Fruit fly (Drosophila melanogaster) S2 (cell line): Measurements from ENCODE around the gene ctp.

Experiments
- CG8478 ChIP-seq: fragments of >200 bp; optimal IDR thresholded peaks from 2 replicates; lab custom pipeline; 2018
- CTCF ChIP-seq, 2 experiments: fragments of >200 bp; optimal IDR thresholded peaks; 2 replicates each; lab custom pipeline; 2018

DNA sequence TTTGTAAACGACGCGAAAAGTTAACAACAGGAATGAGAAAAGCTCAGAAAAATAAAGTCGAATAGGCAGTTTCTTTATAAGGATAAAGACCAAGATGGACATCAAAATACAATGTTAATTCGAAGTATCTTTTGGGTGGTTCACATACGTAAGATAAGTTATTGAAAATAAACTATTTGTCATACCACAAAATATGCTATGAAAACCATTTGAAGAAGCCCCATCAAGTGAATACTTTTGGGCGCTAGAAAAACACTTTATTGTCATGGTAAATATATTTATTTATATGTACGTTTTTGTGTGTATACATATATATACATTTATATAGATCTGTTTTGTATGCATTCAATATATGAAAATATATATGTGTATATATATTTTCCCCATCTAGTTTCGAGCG is 29.7 kb upstream of the ctp start:
- TF ChIP-seq CG8478 (lab: Kevin White, UChicago) (no peak), CTCF (optimal IDR thresholded peaks at IDR 0.05; lab: Kevin White, UChicago) (no peak)
